Worm (Caenorhabditis elegans) whole organism, L2 larva: Measurements from ENCODE around the gene Y51H4A.1.

Experiments
- C34F6.9 ChIP-seq: fragments of 150-350 bp; optimal IDR thresholded peaks from 2 replicates; lab custom pipeline; 2014; ENCODE audit warnings: missing biosample characterization, missing genetic modification characterization
- F13H6.1 ChIP-seq: sonication (generic microtip); optimal IDR thresholded peaks from 2 replicates; lab custom pipeline; 2016; ENCODE audit warnings: missing genetic modification characterization, missing compliant biosample characterization
- R02D3.7 ChIP-seq: fragments of 150-350 bp; optimal IDR thresholded peaks from 2 replicates; lab custom pipeline; 2014; ENCODE audit warnings: missing biosample characterization, missing genetic modification characterization
- Y55F3AM.14 ChIP-seq: fragments of 200-800 bp; sonication (Bioruptor generic); optimal IDR thresholded peaks from 2 replicates; lab custom pipeline; 2018; ENCODE audit warnings: mild to moderate bottlenecking, missing genetic modification characterization, missing compliant biosample characterization
- ZK546.5 ChIP-seq: sonication (generic microtip); optimal IDR thresholded peaks from 2 replicates; lab custom pipeline; 2017; ENCODE audit warnings: missing biosample characterization, missing genetic modification characterization
- alr-1 ChIP-seq: fragments of 150-350 bp; optimal IDR thresholded peaks from 2 replicates; lab custom pipeline; 2014; ENCODE audit warnings: missing biosample characterization, missing genetic modification characterization
- aly-2 ChIP-seq: fragments of 150-350 bp; optimal IDR thresholded peaks from 2 replicates; lab custom pipeline; 2014; ENCODE audit warnings: missing biosample characterization, missing genetic modification characterization
- ama-1 ChIP-seq: fragments of 150-350 bp; optimal IDR thresholded peaks from 2 replicates; lab custom pipeline; 2018; ENCODE audit warnings: inconsistent platforms
- blmp-1 ChIP-seq: sonication (generic microtip); optimal IDR thresholded peaks from 2 replicates; lab custom pipeline; 2017; ENCODE audit warnings: missing genetic modification characterization, mild to moderate bottlenecking, missing compliant biosample characterization, antibody characterized with exemption, moderate library complexity; ENCODE audit not compliant: insufficient read depth
- ceh-82 ChIP-seq: fragments of 150-350 bp; optimal IDR thresholded peaks from 2 replicates; lab custom pipeline; 2014; ENCODE audit warnings: missing biosample characterization, missing genetic modification characterization
- crh-2 ChIP-seq: sonication (generic microtip); optimal IDR thresholded peaks from 2 replicates; lab custom pipeline; 2017; ENCODE audit warnings: missing biosample characterization, missing genetic modification characterization
- dmd-4 ChIP-seq: sonication (generic microtip); optimal IDR thresholded peaks from 2 replicates; lab custom pipeline; 2017; ENCODE audit warnings: missing biosample characterization, missing genetic modification characterization
- egl-27 ChIP-seq: sonication (generic microtip); optimal IDR thresholded peaks from 3 replicates; lab custom pipeline; 2017; ENCODE audit warnings: missing biosample characterization, missing genetic modification reagents, missing genetic modification characterization
- elt-1 ChIP-seq: fragments of 150-350 bp; optimal IDR thresholded peaks from 2 replicates; lab custom pipeline; 2014; ENCODE audit warnings: missing biosample characterization, missing genetic modification characterization
- elt-3 ChIP-seq: sonication (generic microtip); optimal IDR thresholded peaks from 2 replicates; lab custom pipeline; 2017; ENCODE audit warnings: missing biosample characterization, missing genetic modification characterization
- fos-1 ChIP-seq: fragments of 150-350 bp; optimal IDR thresholded peaks from 2 replicates; lab custom pipeline; 2014; ENCODE audit warnings: missing biosample characterization, missing genetic modification characterization
- gmeb-1 ChIP-seq: fragments of 150-350 bp; optimal IDR thresholded peaks from 2 replicates; lab custom pipeline; 2014; ENCODE audit warnings: missing biosample characterization, missing genetic modification characterization
- lin-11 ChIP-seq: fragments of 150-350 bp; sonication (generic microtip); optimal IDR thresholded peaks from 2 replicates; lab custom pipeline; 2014; ENCODE audit warnings: missing biosample characterization, missing genetic modification characterization, inconsistent platforms, mixed read lengths
- lin-13 ChIP-seq: fragments of 150-350 bp; optimal IDR thresholded peaks from 2 replicates; lab custom pipeline; 2014; ENCODE audit warnings: missing biosample characterization, missing genetic modification reagents, missing genetic modification characterization
- lsy-2 ChIP-seq, 2 experiments: fragments of 150-350 bp in 1 of 2; sonication (generic microtip) in 1 of 2; optimal IDR thresholded peaks; 2 replicates each; lab custom pipeline; 2014 to 2017; ENCODE audit warnings: missing biosample characterization in 2 of 2, missing genetic modification characterization in 2 of 2
- mab-5 ChIP-seq: fragments of 150-350 bp; optimal IDR thresholded peaks from 2 replicates; lab custom pipeline; 2014; ENCODE audit warnings: missing biosample characterization, missing genetic modification characterization
- mbf-1 ChIP-seq: sonication (generic microtip); optimal IDR thresholded peaks from 2 replicates; lab custom pipeline; 2017; ENCODE audit warnings: missing biosample characterization, missing genetic modification characterization
- mdl-1 ChIP-seq, 2 experiments: fragments of 150-350 bp in 1 of 2; sonication (generic microtip) in 1 of 2; optimal IDR thresholded peaks; 2 replicates each; lab custom pipeline; 2017; ENCODE audit warnings: missing biosample characterization in 2 of 2, missing genetic modification characterization in 2 of 2
- nhr-10 ChIP-seq: sonication (generic microtip); optimal IDR thresholded peaks from 2 replicates; lab custom pipeline; 2017; ENCODE audit warnings: missing biosample characterization, missing genetic modification characterization
- nhr-12 ChIP-seq: fragments of 150-350 bp; optimal IDR thresholded peaks from 2 replicates; lab custom pipeline; 2014; ENCODE audit warnings: missing biosample characterization, missing genetic modification characterization
- nhr-129 ChIP-seq: fragments of 150-350 bp; optimal IDR thresholded peaks from 2 replicates; lab custom pipeline; 2014; ENCODE audit warnings: missing biosample characterization, missing genetic modification characterization
- nhr-23 ChIP-seq: fragments of 150-350 bp; optimal IDR thresholded peaks from 2 replicates; lab custom pipeline; 2014; ENCODE audit warnings: missing biosample characterization, missing genetic modification reagents, missing genetic modification characterization
- nhr-237 ChIP-seq: fragments of 150-350 bp; optimal IDR thresholded peaks from 2 replicates; lab custom pipeline; 2014; ENCODE audit warnings: missing biosample characterization, missing genetic modification characterization
- nhr-25 ChIP-seq: fragments of 150-350 bp; sonication (generic microtip); optimal IDR thresholded peaks from 3 replicates; lab custom pipeline; 2014; ENCODE audit warnings: missing biosample characterization, missing genetic modification characterization
- nhr-6 ChIP-seq: fragments of 150-350 bp; optimal IDR thresholded peaks from 2 replicates; lab custom pipeline; 2014; ENCODE audit warnings: missing biosample characterization, missing genetic modification characterization
- peb-1 ChIP-seq: fragments of 150-350 bp; optimal IDR thresholded peaks from 2 replicates; lab custom pipeline; 2014; ENCODE audit warnings: missing biosample characterization, missing genetic modification characterization
- sem-4 ChIP-seq: fragments of 150-350 bp; optimal IDR thresholded peaks from 2 replicates; lab custom pipeline; 2014; ENCODE audit warnings: missing biosample characterization, missing genetic modification reagents, missing genetic modification characterization
- skn-1 ChIP-seq: sonication (generic microtip); optimal IDR thresholded peaks from 2 replicates; lab custom pipeline; 2017; ENCODE audit warnings: missing biosample characterization, missing genetic modification characterization
- sma-9 ChIP-seq, 2 experiments: fragments of 150-350 bp in 1 of 2; sonication (generic microtip) in 1 of 2; optimal IDR thresholded peaks; 2 replicates each; lab custom pipeline; 2014 to 2016; ENCODE audit warnings: missing genetic modification characterization in 2 of 2, mild to moderate bottlenecking in 1 of 2, missing biosample characterization in 1 of 2, missing compliant biosample characterization in 1 of 2, missing genetic modification reagents in 1 of 2, moderate library complexity in 1 of 2
- snpc-4 ChIP-seq: fragments of 150-350 bp; optimal IDR thresholded peaks from 2 replicates; lab custom pipeline; 2014; ENCODE audit warnings: missing biosample characterization, missing genetic modification characterization
- unc-39 ChIP-seq: fragments of 150-350 bp; optimal IDR thresholded peaks from 2 replicates; lab custom pipeline; 2014; ENCODE audit warnings: missing biosample characterization, missing genetic modification characterization
- unc-55 ChIP-seq: fragments of 150-350 bp; sonication (generic microtip); optimal IDR thresholded peaks from 3 replicates; lab custom pipeline; 2014; ENCODE audit warnings: missing biosample characterization, missing genetic modification reagents, missing genetic modification characterization
- unc-62 ChIP-seq: fragments of 150-350 bp; optimal IDR thresholded peaks from 2 replicates; lab custom pipeline; 2014; ENCODE audit warnings: missing biosample characterization, missing genetic modification reagents, missing genetic modification characterization
- zag-1 ChIP-seq: fragments of 150-350 bp; optimal IDR thresholded peaks from 2 replicates; lab custom pipeline; 2014; ENCODE audit warnings: missing biosample characterization, missing genetic modification characterization
- ztf-1 ChIP-seq: fragments of 200-800 bp; sonication (Bioruptor generic); conservative IDR thresholded peaks from 2 replicates; pipeline ENCODE4 v1.3.6; 2022; ENCODE audit warnings: missing genetic modification characterization, missing compliant biosample characterization
- ztf-11 ChIP-seq: sonication (generic microtip); optimal IDR thresholded peaks from 2 replicates; lab custom pipeline; 2017; ENCODE audit warnings: missing biosample characterization, missing genetic modification characterization
- ztf-4 ChIP-seq: fragments of 150-350 bp; optimal IDR thresholded peaks from 2 replicates; lab custom pipeline; 2014; ENCODE audit warnings: missing biosample characterization, missing genetic modification characterization

Y51H4A.1 gene

DNA sequence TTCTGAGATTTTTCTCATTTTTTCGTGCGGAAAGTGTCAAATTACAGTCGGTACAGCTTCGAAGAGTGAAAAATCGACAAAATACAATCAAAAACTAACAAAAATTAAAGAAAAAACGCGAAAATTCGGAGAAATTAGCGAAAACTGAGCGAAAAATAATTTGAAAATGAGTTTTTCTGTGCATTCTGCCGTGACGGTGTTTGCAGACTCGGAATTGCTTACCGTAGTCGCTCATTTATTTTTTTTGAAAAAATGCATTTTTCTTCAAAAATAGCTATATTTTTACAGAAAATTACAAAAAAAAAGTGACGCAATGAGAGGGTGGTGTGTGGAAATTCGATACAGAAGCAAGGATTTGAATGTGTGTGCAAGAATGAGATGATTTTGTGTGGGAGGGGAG lies 26.0 kb upstream of the Y51H4A.1 start:
- TF ChIP-seq ztf-11 (no peak), crh-2 (tag; lab: Kevin White, UChicago) (no peak), elt-1 (no peak), nhr-25 (tag; lab: Kevin White, UChicago) (no peak), ZK546.5 (tag; lab: Kevin White, UChicago) (no peak), skn-1 (tag; lab: Kevin White, UChicago) (no peak)

DNA sequence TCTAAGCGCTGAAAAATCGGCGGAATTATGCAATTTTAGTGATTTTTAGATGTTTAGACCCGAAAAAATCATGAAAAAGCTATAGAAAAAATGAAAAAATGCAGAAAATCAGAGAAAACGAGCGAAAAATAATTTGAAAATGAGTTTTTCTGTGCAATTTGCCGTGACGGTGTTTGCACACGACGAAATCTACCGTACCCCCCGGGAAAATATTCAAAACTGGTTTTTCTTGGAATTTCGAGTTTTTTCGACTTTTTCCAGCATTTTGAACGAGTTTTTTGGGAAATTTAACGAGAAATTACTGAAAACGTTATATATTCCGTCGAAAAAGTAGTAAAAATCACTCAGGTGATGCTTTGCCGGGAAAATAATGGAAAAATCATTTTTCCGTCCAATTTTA lies 25.3 kb upstream of the Y51H4A.1 start:
- TF ChIP-seq gmeb-1 (tag; lab: Kevin White, UChicago), result no peak
- TF ChIP-seq R02D3.7 (tag; lab: Kevin White, UChicago), result no peak
- no peak for TF ChIP-seq zag-1
- no peak for TF ChIP-seq crh-2 (tag; lab: Kevin White, UChicago)
- no peak for TF ChIP-seq ceh-82
- no peak for TF ChIP-seq unc-55 (GFP tag; lab: Kevin White, UChicago)
- no peak for TF ChIP-seq aly-2 (tag; lab: Kevin White, UChicago)
- TF ChIP-seq nhr-6 (tag; lab: Kevin White, UChicago), result no peak
- no peak for TF ChIP-seq lin-13 (GFP tag; lab: Kevin White, UChicago)
- no peak for TF ChIP-seq ama-1
- TF ChIP-seq elt-3 (tag; lab: Kevin White, UChicago), result no peak
- no peak for TF ChIP-seq mdl-1 (tag; optimal IDR thresholded peaks at IDR 0.05; lab: Kevin White, UChicago)
- no peak for TF ChIP-seq nhr-12 (tag; lab: Kevin White, UChicago)

- TF ChIP-seq F13H6.1 (tag; lab: Kevin White, UChicago) (peak; percentile 57), egl-27 (peak; percentile 3), C34F6.9 (tag; lab: Kevin White, UChicago) (peak; percentile 75), fos-1 (tag; lab: Kevin White, UChicago) (peak; percentile 84), lin-11 (tag; lab: Kevin White, UChicago) (peak; percentile 53), unc-55 (GFP tag; lab: Kevin White, UChicago) (peak; percentile 73), gmeb-1 (tag; lab: Kevin White, UChicago) (peak; percentile 46), elt-1 (no peak), lsy-2 (tag; optimal IDR thresholded peaks at IDR 0.05; lab: Kevin White, UChicago) (peak in 1 of 2 experiments; percentile 57), crh-2 (tag; lab: Kevin White, UChicago) (peak; percentile 29), nhr-129 (tag; lab: Kevin White, UChicago) (peak; percentile 61), mab-5 (tag; lab: Kevin White, UChicago) (peak; percentile 28), sma-9 (GFP tag; optimal IDR thresholded peaks at IDR 0.05; lab: Kevin White, UChicago) (peak; percentile 48), sma-9 (tag; optimal IDR thresholded peaks at IDR 0.05; lab: Kevin White, UChicago) (no peak), sem-4 (peak; percentile 66), unc-39 (tag; lab: Kevin White, UChicago) (no peak), ztf-11 (no peak), ceh-82 (no peak), lin-13 (GFP tag; lab: Kevin White, UChicago) (peak; percentile 53)
Measured at ce11 chrIV:16501855-16502254, 24.8 kb upstream of the Y51H4A.1 start.

DNA sequence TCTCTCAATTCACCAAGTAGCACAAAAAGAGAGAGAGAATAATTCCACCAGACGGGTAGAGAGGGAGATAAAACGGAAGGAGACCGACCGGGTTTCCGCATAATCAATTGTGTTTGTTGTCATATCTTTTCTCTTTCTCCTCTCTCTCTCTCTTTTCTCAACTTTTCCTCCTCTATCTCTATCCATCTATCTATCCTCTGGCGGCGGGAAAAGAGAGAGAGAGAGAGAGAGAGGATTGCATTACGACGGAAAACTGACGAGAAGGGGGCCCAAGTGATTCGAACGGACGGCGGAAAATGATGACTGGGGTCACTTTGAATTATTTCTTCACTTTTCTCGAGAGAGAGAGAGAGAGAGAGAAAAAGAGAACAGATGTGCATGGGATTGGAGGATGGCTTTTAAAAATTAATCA lies 20.9 kb upstream of the Y51H4A.1 start:
- TF ChIP-seq F13H6.1 (tag; lab: Kevin White, UChicago) (peak; percentile 94), snpc-4 (tag; lab: Kevin White, UChicago) (no peak), ZK546.5 (tag; lab: Kevin White, UChicago) (no peak), crh-2 (tag; lab: Kevin White, UChicago) (peak; percentile 72), nhr-6 (tag; lab: Kevin White, UChicago) (peak; percentile 66), lin-13 (GFP tag; lab: Kevin White, UChicago) (peak; percentile 42), nhr-23 (tag; lab: Kevin White, UChicago) (no peak), ama-1 (no peak), elt-3 (tag; lab: Kevin White, UChicago) (no peak), lsy-2 (tag; optimal IDR thresholded peaks at IDR 0.05; lab: Kevin White, UChicago) (peak; percentile 7 to 69), blmp-1 (no peak), ceh-82 (no peak), ztf-4 (tag; lab: Kevin White, UChicago) (peak; percentile 34), nhr-10 (no peak), nhr-237 (tag; lab: Kevin White, UChicago) (no peak), lin-11 (tag; lab: Kevin White, UChicago) (no peak), sma-9 (GFP tag; optimal IDR thresholded peaks at IDR 0.05; lab: Kevin White, UChicago) (peak; percentile 74), sma-9 (tag; optimal IDR thresholded peaks at IDR 0.05; lab: Kevin White, UChicago) (no peak), zag-1 (peak; percentile 59), gmeb-1 (tag; lab: Kevin White, UChicago) (no peak), sem-4 (peak; percentile 87), nhr-25 (tag; lab: Kevin White, UChicago) (peak; percentile 54), ztf-1 (GFP tag; lab: Robert Waterston, UW) (no peak), egl-27 (peak; percentile 31), Y55F3AM.14 (GFP tag; lab: Kevin White, UChicago) (no peak), fos-1 (tag; lab: Kevin White, UChicago) (peak; percentile 44), unc-55 (GFP tag; lab: Kevin White, UChicago) (peak; percentile 42), elt-1 (no peak), C34F6.9 (tag; lab: Kevin White, UChicago) (peak; percentile 79), R02D3.7 (tag; lab: Kevin White, UChicago) (no peak), peb-1 (tag; lab: Kevin White, UChicago) (no peak), dmd-4 (tag; lab: Kevin White, UChicago) (no peak), skn-1 (tag; lab: Kevin White, UChicago) (no peak), aly-2 (tag; lab: Kevin White, UChicago) (no peak), alr-1 (no peak), unc-39 (tag; lab: Kevin White, UChicago) (no peak), nhr-12 (tag; lab: Kevin White, UChicago) (no peak), mbf-1 (tag; lab: Kevin White, UChicago) (no peak), unc-62 (GFP tag; lab: Kevin White, UChicago) (peak; percentile 4)
